Fruit fly (Drosophila melanogaster): ENCODE data around the gene Bre1.

Gene Bre1

dm6 chr3L:5796493-5796998, 2.6 kb upstream of the Bre1 start, which contains the start of gene Tektin-C (continued):
- no peak for TF ChIP-seq hkb (optimal IDR thresholded peaks at IDR 0.05)
- TF ChIP-seq hkb (GFP tag; IDR thresholded peaks at IDR 0.05), result no peak
- TF ChIP-seq CG8478 (optimal IDR thresholded peaks at IDR 0.05), result no peak
- no peak for TF ChIP-seq Drgx (GFP tag; IDR thresholded peaks at IDR 0.05)
- TF ChIP-seq HLH3B (GFP tag; IDR thresholded peaks at IDR 0.05), result no peak
- TF ChIP-seq CG17328 (GFP tag; IDR thresholded peaks at IDR 0.05), result peak; percentile 62
- TF ChIP-seq slp2 (GFP tag; optimal IDR thresholded peaks at IDR 0.05), result no peak
- TF ChIP-seq CG2202 (tag; optimal IDR thresholded peaks at IDR 0.05), result no peak
- TF ChIP-seq pzg (GFP tag; optimal IDR thresholded peaks at IDR 0.05), result no peak
- TF ChIP-seq CG3847 (GFP tag; IDR thresholded peaks at IDR 0.05), result no peak
- no peak; the same call in 1 of the 2 replicates for TF ChIP-seq wor (GFP tag; IDR thresholded peaks at IDR 0.05)
- TF ChIP-seq CG10274 (GFP tag; optimal IDR thresholded peaks at IDR 0.05), result no peak
- peak; percentile 15; the same call in 1 of the 2 replicates for TF ChIP-seq sisA (GFP tag; IDR thresholded peaks at IDR 0.05)
- TF ChIP-seq CG17385 (GFP tag; optimal IDR thresholded peaks at IDR 0.05), result no peak
- no peak for TF ChIP-seq CG15601 (tag; optimal IDR thresholded peaks at IDR 0.05)
- TF ChIP-seq usp (GFP tag; optimal IDR thresholded peaks at IDR 0.05), result no peak
- no peak for TF ChIP-seq Myb (GFP tag; optimal IDR thresholded peaks at IDR 0.05)
- TF ChIP-seq row (GFP tag; IDR thresholded peaks at IDR 0.05), result peak; percentile 40; the same call in 1 of the 3 replicates
- TF ChIP-seq CG16863 (GFP tag; optimal IDR thresholded peaks at IDR 0.05), result no peak
- TF ChIP-seq CG2712 (tag; optimal IDR thresholded peaks at IDR 0.05), result no peak
- no peak for TF ChIP-seq gsb-n (tag; optimal IDR thresholded peaks at IDR 0.05)
- TF ChIP-seq kay (GFP tag; optimal IDR thresholded peaks at IDR 0.05), result no peak
- TF ChIP-seq CG10654 (GFP tag; optimal IDR thresholded peaks at IDR 0.05), result no peak
- TF ChIP-seq Poxn (GFP tag; IDR thresholded peaks at IDR 0.05), result no peak
- 0 out of 3 replicates have a peak, but pooled peaks have one; percentile 25 for TF ChIP-seq zfh1 (GFP tag; IDR thresholded peaks at IDR 0.05)
- no peak for TF ChIP-seq CG8290 (GFP tag; optimal IDR thresholded peaks at IDR 0.05)
- TF ChIP-seq CG8290 (tag; optimal IDR thresholded peaks at IDR 0.05), result no peak
- no peak for TF ChIP-seq cg (GFP tag; optimal IDR thresholded peaks at IDR 0.05)
- TF ChIP-seq CG10959 (GFP tag; IDR thresholded peaks at IDR 0.05), result 0 out of 2 replicates have a peak, but pooled peaks have one; percentile 20
- no peak for TF ChIP-seq CG2129 (GFP tag; IDR thresholded peaks at IDR 0.05; ENCODE audit: partially characterized antibody)
- TF ChIP-seq CG11560 (tag; IDR thresholded peaks at IDR 0.05), result 0 out of 3 replicates have a peak, but pooled peaks have one; percentile 23
- peak; percentile 34; the same call in 1 of the 2 replicates for TF ChIP-seq CG4404 (GFP tag; IDR thresholded peaks at IDR 0.05)
- TF ChIP-seq Side (GFP tag; optimal IDR thresholded peaks at IDR 0.05), result no peak
- TF ChIP-seq Xbp1 (GFP tag; optimal IDR thresholded peaks at IDR 0.05), result peak; percentile 9
- TF ChIP-seq psq (GFP tag; optimal IDR thresholded peaks at IDR 0.05), result no peak
- TF ChIP-seq sens (GFP tag), result peak; percentile 48
- no peak for TF ChIP-seq sob (GFP tag; IDR thresholded peaks at IDR 0.05)
- TF ChIP-seq Med (GFP tag), result peak; percentile 80
- TF ChIP-seq CG12659 (GFP tag; optimal IDR thresholded peaks at IDR 0.05), result no peak
- no peak for TF ChIP-seq lab (GFP tag; optimal IDR thresholded peaks at IDR 0.05)
- TF ChIP-seq Gsc (GFP tag; IDR thresholded peaks at IDR 0.05), result peak; percentile 23; the same call in 1 of the 2 replicates
- peak; percentile 2 for TF ChIP-seq Antp (GFP tag; optimal IDR thresholded peaks at IDR 0.05)
- TF ChIP-seq CG11247 (GFP tag; IDR thresholded peaks at IDR 0.05), result 0 out of 2 replicates have a peak, but pooled peaks have one; percentile 33
- TF ChIP-seq CG30431 (GFP tag; optimal IDR thresholded peaks at IDR 0.05), result no peak
- no peak for TF ChIP-seq grn (GFP tag; optimal IDR thresholded peaks at IDR 0.05)
- TF ChIP-seq CG7928 (GFP tag; optimal IDR thresholded peaks at IDR 0.05), result no peak
- no peak for TF ChIP-seq abd-A (tag; optimal IDR thresholded peaks at IDR 0.05)
- no peak for TF ChIP-seq CG1832 (GFP tag; optimal IDR thresholded peaks at IDR 0.05)
- no peak for TF ChIP-seq CG9817 (tag; optimal IDR thresholded peaks at IDR 0.05)
- no peak for TF ChIP-seq CG18011 (GFP tag; optimal IDR thresholded peaks at IDR 0.05)
- no peak for TF ChIP-seq CG1603 (tag; optimal IDR thresholded peaks at IDR 0.05)
- 0 out of 2 replicates have a peak, but pooled peaks have one; percentile 5 for TF ChIP-seq Ptx1 (GFP tag; IDR thresholded peaks at IDR 0.05)
- no peak for TF ChIP-seq CG43689 (GFP tag; IDR thresholded peaks at IDR 0.05)

Data from whole organism, embryonic.